Worm (Caenorhabditis elegans): Measurements from ENCODE around the gene dsc-1.

DNA sequence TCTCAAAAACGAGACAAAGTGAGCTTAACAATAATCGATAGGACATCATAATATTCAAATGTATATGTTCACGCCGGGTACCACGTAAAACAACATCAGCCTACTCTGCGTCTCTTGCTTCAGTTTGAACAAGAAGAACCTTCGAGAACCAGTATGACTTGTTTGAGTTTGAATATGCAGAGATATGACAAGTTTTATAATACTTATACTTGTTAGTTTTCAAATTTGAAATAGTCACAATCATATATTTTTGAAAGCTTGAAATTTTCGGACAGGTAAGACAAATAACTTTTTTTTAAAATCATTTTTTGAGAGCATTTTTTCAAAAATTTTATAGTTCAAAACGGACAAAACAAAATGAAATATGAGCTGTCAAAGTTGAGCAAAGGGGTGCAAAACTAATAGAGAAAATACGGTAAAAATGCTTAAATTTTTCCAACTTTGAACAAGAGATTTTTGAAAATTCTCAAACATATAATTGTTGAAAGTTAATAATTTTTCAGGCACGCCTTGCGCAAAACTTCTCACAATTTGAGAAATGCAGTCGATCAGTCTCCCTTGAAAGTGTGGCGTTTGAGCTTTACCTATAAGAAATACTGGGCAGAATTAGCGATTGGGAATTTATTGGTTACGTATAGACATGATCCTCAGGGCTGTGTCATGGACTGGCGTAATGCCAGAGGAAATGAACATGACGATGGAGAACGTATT lies 18.7 kb upstream of the dsc-1 start, which contains the start of gene H03G16.1:
- no peak for TF ChIP-seq him-1 (tag; optimal IDR thresholded peaks at IDR 0.05)
- TF ChIP-seq dao-5 (tag; optimal IDR thresholded peaks at IDR 0.05): no peak
- no peak for TF ChIP-seq W03F9.2 (tag; optimal IDR thresholded peaks at IDR 0.05)
